Fruit fly (Drosophila melanogaster) whole organism, embryonic: Measurements from ENCODE around the gene AGO2.

Experiments used
- Adf1 ChIP-seq: fragments of 200-800 bp; sonication (Bioruptor generic); IDR thresholded peaks from 2 replicates; pipeline ENCODE4 v1.3.6; 2022; ENCODE audit warnings: missing biosample characterization, missing genetic modification characterization
- Blimp-1 ChIP-seq: fragments of 200-800 bp; sonication (Bioruptor generic); optimal IDR thresholded peaks from 3 replicates; lab custom pipeline; 2018; ENCODE audit warnings: missing biosample characterization, missing genetic modification characterization, mild to moderate bottlenecking, moderate library complexity, missing genetic modification reagents
- CG10321 ChIP-seq: fragments of 200-800 bp; sonication (Bioruptor generic); IDR thresholded peaks from 2 replicates; pipeline ENCODE4 v1.3.6; 2022; ENCODE audit warnings: missing biosample characterization, missing genetic modification characterization
- CG10462 ChIP-seq: fragments of 200-800 bp; sonication (Bioruptor generic); optimal IDR thresholded peaks from 2 replicates; lab custom pipeline; 2016; ENCODE audit warnings: missing biosample characterization, missing genetic modification characterization
- CG11696 ChIP-seq: fragments of 200-800 bp; sonication (Bioruptor generic); IDR thresholded peaks from 2 replicates; pipeline ENCODE4 v1.3.6; 2022; ENCODE audit warnings: missing biosample characterization, missing genetic modification characterization
- CG12769 ChIP-seq: fragments of 200-800 bp; sonication (Bioruptor generic); optimal IDR thresholded peaks from 2 replicates; lab custom pipeline; 2019; ENCODE audit warnings: missing biosample characterization, mild to moderate bottlenecking, missing genetic modification characterization, moderate library complexity
- CG14050 ChIP-seq: fragments of 200-800 bp; sonication (Bioruptor generic); IDR thresholded peaks from 3 replicates; pipeline ENCODE4 v1.3.6; 2022; ENCODE audit warnings: missing biosample characterization, missing genetic modification characterization
- CG14710 ChIP-seq: fragments of 200-800 bp; sonication (Bioruptor generic); optimal IDR thresholded peaks from 3 replicates; lab custom pipeline; 2019; ENCODE audit warnings: missing biosample characterization, mild to moderate bottlenecking, missing genetic modification characterization, moderate library complexity
- CG14860 ChIP-seq: fragments of 200-800 bp; sonication (Bioruptor generic); IDR thresholded peaks from 3 replicates; pipeline ENCODE4 v1.3.6; 2022; ENCODE audit warnings: missing biosample characterization, missing genetic modification characterization; ENCODE audit not compliant: partially characterized antibody
- CG15479 ChIP-seq: fragments of 200-800 bp; sonication (Bioruptor generic); optimal IDR thresholded peaks from 3 replicates; lab custom pipeline; 2019; ENCODE audit warnings: missing biosample characterization, mild to moderate bottlenecking, missing genetic modification characterization, moderate library complexity
- CG15696 ChIP-seq: fragments of 200-800 bp; sonication (Bioruptor generic); optimal IDR thresholded peaks from 2 replicates; lab custom pipeline; 2019; ENCODE audit warnings: missing biosample characterization, mild to moderate bottlenecking, missing genetic modification characterization, moderate library complexity
- CG17385 ChIP-seq: fragments of 200-800 bp; sonication (Bioruptor generic); optimal IDR thresholded peaks from 3 replicates; lab custom pipeline; 2018; ENCODE audit warnings: missing biosample characterization, mild to moderate bottlenecking, missing genetic modification characterization
- CG2120 ChIP-seq: fragments of 200-800 bp; sonication (Bioruptor generic); optimal IDR thresholded peaks from 3 replicates; lab custom pipeline; 2016; ENCODE audit warnings: missing biosample characterization, missing genetic modification characterization
- CG42726 ChIP-seq: fragments of 200-800 bp; sonication (Bioruptor generic); IDR thresholded peaks from 2 replicates; pipeline ENCODE4 v1.3.6; 2022; ENCODE audit warnings: missing biosample characterization, missing genetic modification characterization; ENCODE audit not compliant: partially characterized antibody
- CG4707 ChIP-seq: fragments of 200-800 bp; sonication (Bioruptor generic); optimal IDR thresholded peaks from 2 replicates; lab custom pipeline; 2018; ENCODE audit warnings: missing biosample characterization, mild to moderate bottlenecking, missing genetic modification characterization, moderate library complexity
- CG6654 ChIP-seq: fragments of 200-800 bp; sonication (Bioruptor generic); optimal IDR thresholded peaks from 2 replicates; lab custom pipeline; 2017; ENCODE audit warnings: missing biosample characterization, mild to moderate bottlenecking, missing genetic modification characterization
- CG7963 ChIP-seq: fragments of 200-800 bp; sonication (Bioruptor generic); IDR thresholded peaks from 3 replicates; pipeline ENCODE4 v1.3.6; 2022; ENCODE audit warnings: missing biosample characterization, missing genetic modification characterization; ENCODE audit not compliant: partially characterized antibody
- CG8388 ChIP-seq: fragments of 200-800 bp; sonication (Bioruptor generic); optimal IDR thresholded peaks from 2 replicates; lab custom pipeline; 2019; ENCODE audit warnings: missing biosample characterization, mild to moderate bottlenecking, missing genetic modification characterization, moderate library complexity
- CG9609 ChIP-seq: fragments of 200-800 bp; sonication (Bioruptor generic); optimal IDR thresholded peaks from 3 replicates; lab custom pipeline; 2016; ENCODE audit warnings: missing biosample characterization, missing genetic modification characterization
- CG9797 ChIP-seq: fragments of 200-800 bp; sonication (Bioruptor generic); optimal IDR thresholded peaks from 3 replicates; lab custom pipeline; 2018; ENCODE audit warnings: missing biosample characterization, mild to moderate bottlenecking, missing genetic modification characterization
- CG9817 ChIP-seq: fragments of 200-800 bp; sonication (Bioruptor generic); optimal IDR thresholded peaks from 2 replicates; lab custom pipeline; 2018; ENCODE audit warnings: missing biosample characterization, mild to moderate bottlenecking, missing genetic modification characterization, moderate library complexity
- D19A ChIP-seq: fragments of 200-800 bp; optimal IDR thresholded peaks from 3 replicates; lab custom pipeline; 2019; ENCODE audit warnings: missing biosample characterization, mild to moderate bottlenecking, missing genetic modification characterization, moderate library complexity
- Hmr ChIP-seq: fragments of 200-800 bp; sonication (Bioruptor generic); optimal IDR thresholded peaks from 3 replicates; lab custom pipeline; 2017; ENCODE audit warnings: mild to moderate bottlenecking, missing biosample characterization, missing genetic modification reagents, missing genetic modification characterization
- Hr51 ChIP-seq, 2 experiments: fragments of 200-800 bp; sonication (Bioruptor generic); optimal IDR thresholded peaks; 2 replicates in 1 of 2; 3 replicates in 1 of 2; lab custom pipeline; 2016 to 2018; ENCODE audit warnings: missing biosample characterization in 2 of 2, missing genetic modification characterization in 2 of 2, mild to moderate bottlenecking in 1 of 2, moderate library complexity in 1 of 2
- NFAT ChIP-seq: fragments of 200-800 bp; sonication (Bioruptor generic); IDR thresholded peaks from 2 replicates; pipeline ENCODE4 v1.3.6; 2022; ENCODE audit warnings: missing biosample characterization, missing genetic modification characterization
- Sry-β ChIP-seq: fragments of 200-800 bp; sonication (Bioruptor generic); optimal IDR thresholded peaks from 2 replicates; lab custom pipeline; 2018; ENCODE audit warnings: missing biosample characterization, mild to moderate bottlenecking, missing genetic modification characterization, moderate library complexity
- Ssrp ChIP-seq: fragments of 200-800 bp; sonication (Bioruptor generic); optimal IDR thresholded peaks from 2 replicates; lab custom pipeline; 2018; ENCODE audit warnings: missing biosample characterization, mild to moderate bottlenecking, missing genetic modification characterization, moderate library complexity
- TFAM ChIP-seq: fragments of 200-800 bp; sonication (Bioruptor generic); optimal IDR thresholded peaks from 2 replicates; lab custom pipeline; 2017; ENCODE audit warnings: missing biosample characterization, missing genetic modification characterization, inconsistent platforms
- Xbp1 ChIP-seq: fragments of 200-800 bp; sonication (Bioruptor generic); optimal IDR thresholded peaks from 3 replicates; lab custom pipeline; 2016; ENCODE audit warnings: missing biosample characterization, mild to moderate bottlenecking, missing genetic modification characterization
- aop ChIP-seq: fragments of 200-800 bp; sonication (Bioruptor generic); IDR thresholded peaks from 2 replicates; pipeline ENCODE4 v1.3.6; 2022; ENCODE audit warnings: missing biosample characterization, missing genetic modification characterization
- bsh ChIP-seq, 2 experiments: fragments of 200-800 bp; sonication (Bioruptor generic); optimal IDR thresholded peaks; 2 replicates each; lab custom pipeline; 2017 to 2018; ENCODE audit warnings: mild to moderate bottlenecking in 2 of 2, missing biosample characterization in 2 of 2, missing genetic modification characterization in 2 of 2, moderate library complexity in 1 of 2
- ci ChIP-seq: fragments of 200-800 bp; sonication (Bioruptor generic); IDR thresholded peaks from 3 replicates; pipeline ENCODE4 v1.3.6; 2022; ENCODE audit warnings: missing biosample characterization, missing genetic modification characterization
- grau ChIP-seq: fragments of 200-800 bp; optimal IDR thresholded peaks from 3 replicates; lab custom pipeline; 2019; ENCODE audit warnings: missing biosample characterization, mild to moderate bottlenecking, missing genetic modification characterization, moderate library complexity
- inv ChIP-seq: fragments of 200-800 bp; sonication (Bioruptor generic); IDR thresholded peaks from 2 replicates; pipeline ENCODE4 v1.3.6; 2022; ENCODE audit warnings: missing biosample characterization, missing genetic modification characterization; ENCODE audit not compliant: partially characterized antibody
- kay ChIP-seq: fragments of 200-800 bp; sonication (Bioruptor generic); optimal IDR thresholded peaks from 2 replicates; lab custom pipeline; 2016; ENCODE audit warnings: missing biosample characterization, missing genetic modification characterization
- lab ChIP-seq: fragments of 200-800 bp; sonication (Bioruptor generic); optimal IDR thresholded peaks from 3 replicates; lab custom pipeline; 2017; ENCODE audit warnings: missing biosample characterization, missing genetic modification characterization, mild to moderate bottlenecking, moderate library complexity, missing genetic modification reagents
- pan ChIP-seq, 4 experiments: fragments of >200 bp in 3 of 4; fragments of 200-800 bp in 1 of 4; sonication (Bioruptor generic) in 1 of 4; optimal IDR thresholded peaks in 3 of 4; IDR thresholded peaks in 1 of 4; 2 replicates each; pipeline versions ENCODE4 v1.3.6 to Lab custom; 2017 to 2022; ENCODE audit warnings: missing biosample characterization in 2 of 4, missing genetic modification characterization in 2 of 4, mixed read lengths in 1 of 4
- schlank ChIP-seq: fragments of 200-800 bp; sonication (Bioruptor generic); optimal IDR thresholded peaks from 2 replicates; lab custom pipeline; 2018; ENCODE audit warnings: missing biosample characterization, mild to moderate bottlenecking, missing genetic modification characterization
- scrt ChIP-seq: fragments of 200-800 bp; sonication (Bioruptor generic); optimal IDR thresholded peaks from 2 replicates; lab custom pipeline; 2018; ENCODE audit warnings: missing biosample characterization, mild to moderate bottlenecking, missing genetic modification characterization, moderate library complexity
- sens ChIP-seq: fragments of 200-800 bp; sonication (Bioruptor generic); peaks from one replicate; lab custom pipeline; 2016; ENCODE audit warnings: missing biosample characterization, missing genetic modification characterization
- slbo ChIP-seq: fragments of 200-800 bp; sonication (Bioruptor generic); IDR thresholded peaks from 2 replicates; pipeline ENCODE4 v1.3.6; 2022; ENCODE audit warnings: missing biosample characterization, missing genetic modification characterization
- sna ChIP-seq: fragments of 200-800 bp; sonication (Bioruptor generic); IDR thresholded peaks from 2 replicates; pipeline ENCODE4 v1.3.6; 2022; ENCODE audit warnings: missing biosample characterization, missing genetic modification characterization; ENCODE audit not compliant: partially characterized antibody
- usp ChIP-seq: fragments of >200 bp; optimal IDR thresholded peaks from 2 replicates; lab custom pipeline; 2017; ENCODE audit warnings: missing biosample characterization, missing genetic modification characterization
- z ChIP-seq: fragments of 200-800 bp; sonication (Bioruptor generic); IDR thresholded peaks from 3 replicates; pipeline ENCODE4 v1.3.6; 2022; ENCODE audit warnings: missing biosample characterization, missing genetic modification characterization
- zfh1 ChIP-seq: fragments of 200-800 bp; sonication (Bioruptor generic); IDR thresholded peaks from 3 replicates; pipeline ENCODE4 v1.3.6; 2022; ENCODE audit warnings: missing biosample characterization, missing genetic modification characterization

Gene AGO2

dm6 chr3L:15595175-15595724 is 41.3 kb downstream of the AGO2 start (continued):
- TF ChIP-seq lab (GFP tag; lab: Kevin White, UChicago) (peak; percentile 29), CG12769 (tag; lab: Kevin White, UChicago) (peak; percentile 5), Blimp-1 (GFP tag; lab: Kevin White, UChicago) (peak; percentile 9), bsh (GFP tag; optimal IDR thresholded peaks at IDR 0.05; lab: Kevin White, UChicago) (peak in 1 of 2 experiments; percentile 29), grau (tag; lab: Kevin White, UChicago) (peak; percentile 23), NFAT (no peak), kay (GFP tag; lab: Kevin White, UChicago) (peak; percentile 8), CG9609 (GFP tag; lab: Kevin White, UChicago) (no peak), CG2120 (GFP tag; lab: Kevin White, UChicago) (peak; percentile 42), D19A (tag; lab: Kevin White, UChicago) (peak; percentile 52), sens (GFP tag; lab: Kevin White, UChicago) (peak; percentile 68), Hr51 (GFP tag; optimal IDR thresholded peaks at IDR 0.05; lab: Kevin White, UChicago) (peak in 1 of 2 experiments; percentile 29), zfh1 (GFP tag; lab: Robert Waterston, UW) (0 out of 3 replicates have a peak, but pooled peaks have one; percentile 34), CG15696 (tag; lab: Kevin White, UChicago) (no peak), Hmr (GFP tag; lab: Kevin White, UChicago) (peak; percentile 18), CG14050 (0 out of 3 replicates have a peak, but pooled peaks have one; percentile 27), CG8388 (GFP tag; lab: Kevin White, UChicago) (peak; percentile 3)

- TF ChIP-seq CG15479 (GFP tag; lab: Kevin White, UChicago) (peak; percentile 19), aop (no peak), CG14710 (tag; lab: Kevin White, UChicago) (no peak), pan (optimal IDR thresholded peaks at IDR 0.05; lab: Kevin White, UChicago) (no peak), pan (GFP tag; optimal IDR thresholded peaks at IDR 0.05 in 1 of 2, IDR thresholded peaks at IDR 0.05 in 1 of 2) (peak in 1 of 2 experiments; percentile 4), usp (no peak), Xbp1 (GFP tag; lab: Kevin White, UChicago) (no peak), Sry-β (GFP tag; lab: Kevin White, UChicago) (no peak), slbo (GFP tag; lab: Robert Waterston, UW) (no peak), Ssrp (tag; lab: Kevin White, UChicago) (no peak), inv (GFP tag; lab: Robert Waterston, UW) (no peak)
Observed at dm6 chr3L:15595980-15596379, 42.1 kb downstream of the AGO2 start.

dm6 chr3L:15597037-15597785 is 43.3 kb downstream of the AGO2 start:
- TF ChIP-seq TFAM (GFP tag; lab: Kevin White, UChicago) (no peak), CG6654 (GFP tag; lab: Kevin White, UChicago) (no peak), ci (GFP tag; lab: Robert Waterston, UW) (peak; percentile 75), CG7963 (GFP tag; lab: Robert Waterston, UW) (no peak), z (GFP tag; lab: Robert Waterston, UW) (0 out of 3 replicates have a peak, but pooled peaks have one; percentile 44), scrt (GFP tag; lab: Kevin White, UChicago) (no peak), Adf1 (no peak), CG10462 (no peak), CG9817 (tag; lab: Kevin White, UChicago) (no peak), CG10321 (GFP tag; lab: Robert Waterston, UW) (0 out of 2 replicates have a peak, but pooled peaks have one; percentile 6), CG17385 (GFP tag; lab: Kevin White, UChicago) (no peak), CG14860 (no peak), CG4707 (GFP tag; lab: Kevin White, UChicago) (peak; percentile 25), CG9797 (no peak), CG11696 (GFP tag; lab: Robert Waterston, UW) (no peak), CG42726 (GFP tag; lab: Robert Waterston, UW) (no peak), schlank (tag; lab: Kevin White, UChicago) (no peak), sna (GFP tag; lab: Robert Waterston, UW) (no peak)
